Fruit fly (Drosophila melanogaster) whole organism, embryonic: ENCODE results near the gene Best4.

ENCODE experiments used
- Abd-B ChIP-seq: fragments of 200-800 bp; sonication (Bioruptor generic); optimal IDR thresholded peaks from 2 replicates; lab custom pipeline; 2018; ENCODE audit warnings: missing biosample characterization, mild to moderate bottlenecking, missing genetic modification characterization, moderate library complexity
- CG10209 ChIP-seq: fragments of 200-800 bp; sonication (Bioruptor generic); optimal IDR thresholded peaks from 3 replicates; lab custom pipeline; 2017; ENCODE audit warnings: missing biosample characterization, mild to moderate bottlenecking, missing genetic modification characterization, missing genetic modification reagents
- CG10462 ChIP-seq: fragments of 200-800 bp; sonication (Bioruptor generic); optimal IDR thresholded peaks from 2 replicates; lab custom pipeline; 2016; ENCODE audit warnings: missing biosample characterization, missing genetic modification characterization
- CG10979 ChIP-seq: fragments of 200-800 bp; sonication (Bioruptor generic); optimal IDR thresholded peaks from 2 replicates; lab custom pipeline; 2018; ENCODE audit warnings: missing biosample characterization, mild to moderate bottlenecking, missing genetic modification characterization, moderate library complexity
- CG11723 ChIP-seq: fragments of 200-800 bp; sonication (Bioruptor generic); optimal IDR thresholded peaks from 2 replicates; lab custom pipeline; 2017; ENCODE audit warnings: missing biosample characterization, mild to moderate bottlenecking, missing genetic modification characterization
- CG13775 ChIP-seq: fragments of 200-800 bp; sonication (Bioruptor generic); optimal IDR thresholded peaks from 3 replicates; lab custom pipeline; 2017; ENCODE audit warnings: missing biosample characterization, mild to moderate bottlenecking, missing genetic modification characterization
- CG14441 ChIP-seq: fragments of 200-800 bp; sonication (Bioruptor generic); IDR thresholded peaks from 2 replicates; pipeline ENCODE4 v1.3.6; 2022; ENCODE audit warnings: missing biosample characterization, missing genetic modification characterization
- CG15011 ChIP-seq: fragments of 200-800 bp; sonication (Bioruptor generic); optimal IDR thresholded peaks from 3 replicates; lab custom pipeline; 2018; ENCODE audit warnings: missing biosample characterization, mild to moderate bottlenecking, missing genetic modification characterization
- CG1602 ChIP-seq: fragments of 200-800 bp; sonication (Bioruptor generic); optimal IDR thresholded peaks from 3 replicates; lab custom pipeline; 2016; ENCODE audit warnings: missing biosample characterization, missing genetic modification characterization
- CG18619 ChIP-seq: fragments of 200-800 bp; sonication (Bioruptor generic); optimal IDR thresholded peaks from 3 replicates; lab custom pipeline; 2017; ENCODE audit warnings: missing biosample characterization, mild to moderate bottlenecking, missing genetic modification characterization
- CG2116 ChIP-seq: fragments of 200-800 bp; sonication (Bioruptor generic); optimal IDR thresholded peaks from 3 replicates; lab custom pipeline; 2018; ENCODE audit warnings: missing biosample characterization, mild to moderate bottlenecking, missing genetic modification characterization
- CG31224 ChIP-seq: fragments of 200-800 bp; sonication (Bioruptor generic); IDR thresholded peaks from 2 replicates; pipeline ENCODE4 v1.3.6; 2022; ENCODE audit warnings: missing biosample characterization, missing genetic modification characterization
- CG33557 ChIP-seq: fragments of 200-800 bp; sonication (Bioruptor generic); optimal IDR thresholded peaks from 2 replicates; lab custom pipeline; 2019; ENCODE audit warnings: missing biosample characterization, mild to moderate bottlenecking, missing genetic modification characterization, moderate library complexity
- CG3847 ChIP-seq: fragments of 200-800 bp; sonication (Bioruptor generic); IDR thresholded peaks from 2 replicates; pipeline ENCODE4 v1.3.6; 2022; ENCODE audit warnings: missing biosample characterization, missing genetic modification characterization
- CG4282 ChIP-seq: fragments of 200-800 bp; sonication (Bioruptor generic); optimal IDR thresholded peaks from 2 replicates; lab custom pipeline; 2016; ENCODE audit warnings: missing biosample characterization, missing genetic modification characterization
- CG4424 ChIP-seq: fragments of 200-800 bp; sonication (Bioruptor generic); optimal IDR thresholded peaks from 3 replicates; lab custom pipeline; 2016; ENCODE audit warnings: missing biosample characterization, missing genetic modification characterization
- CG6854 ChIP-seq: fragments of 200-800 bp; sonication (Bioruptor generic); optimal IDR thresholded peaks from 3 replicates; lab custom pipeline; 2017; ENCODE audit warnings: missing biosample characterization, mild to moderate bottlenecking, missing genetic modification characterization
- CG7357 ChIP-seq: fragments of 200-800 bp; sonication (Bioruptor generic); IDR thresholded peaks from 3 replicates; pipeline ENCODE4 v1.3.6; 2022; ENCODE audit warnings: missing biosample characterization, missing genetic modification characterization
- CG8290 ChIP-seq, 3 experiments: fragments of 200-800 bp; sonication (Bioruptor generic); optimal IDR thresholded peaks; 2 replicates each; lab custom pipeline; 2016 to 2019; ENCODE audit warnings: missing biosample characterization in 3 of 3, missing genetic modification characterization in 3 of 3, mild to moderate bottlenecking in 2 of 3, moderate library complexity in 1 of 3
- CG8388 ChIP-seq: fragments of 200-800 bp; sonication (Bioruptor generic); optimal IDR thresholded peaks from 2 replicates; lab custom pipeline; 2019; ENCODE audit warnings: missing biosample characterization, mild to moderate bottlenecking, missing genetic modification characterization, moderate library complexity
- CG8924 ChIP-seq: fragments of 200-800 bp; optimal IDR thresholded peaks from 3 replicates; lab custom pipeline; 2019; ENCODE audit warnings: missing biosample characterization, mild to moderate bottlenecking, missing genetic modification characterization, moderate library complexity
- CG9215 ChIP-seq: fragments of 200-800 bp; sonication (Bioruptor generic); IDR thresholded peaks from 2 replicates; pipeline ENCODE4 v1.3.6; 2022; ENCODE audit warnings: missing biosample characterization, missing genetic modification characterization
- CG9437 ChIP-seq: fragments of 200-800 bp; sonication (Bioruptor generic); optimal IDR thresholded peaks from 2 replicates; lab custom pipeline; 2018; ENCODE audit warnings: missing biosample characterization, mild to moderate bottlenecking, missing genetic modification characterization
- Doc3 ChIP-seq: fragments of 200-800 bp; sonication (Bioruptor generic); IDR thresholded peaks from 3 replicates; pipeline ENCODE4 v1.3.6; 2022; ENCODE audit warnings: missing biosample characterization, missing genetic modification characterization; ENCODE audit not compliant: partially characterized antibody
- Drgx ChIP-seq: fragments of 200-800 bp; sonication (Bioruptor generic); IDR thresholded peaks from 2 replicates; pipeline ENCODE4 v1.3.6; 2022; ENCODE audit warnings: missing biosample characterization, missing genetic modification characterization
- MTF-1 ChIP-seq: fragments of 200-800 bp; sonication (Bioruptor generic); optimal IDR thresholded peaks from 2 replicates; lab custom pipeline; 2018; ENCODE audit warnings: missing biosample characterization, mild to moderate bottlenecking, missing genetic modification characterization, borderline replicate concordance
- NK7.1 ChIP-seq: fragments of 200-800 bp; sonication (Bioruptor generic); optimal IDR thresholded peaks from 3 replicates; lab custom pipeline; 2016; ENCODE audit warnings: missing biosample characterization, missing genetic modification characterization
- PHDP ChIP-seq: fragments of 200-800 bp; sonication (Bioruptor generic); optimal IDR thresholded peaks from 3 replicates; lab custom pipeline; 2018; ENCODE audit warnings: missing biosample characterization, mild to moderate bottlenecking, missing genetic modification characterization, moderate library complexity
- Poxn ChIP-seq: fragments of 200-800 bp; sonication (Bioruptor generic); IDR thresholded peaks from 2 replicates; pipeline ENCODE4 v1.3.6; 2022; ENCODE audit warnings: missing biosample characterization, missing genetic modification characterization
- Sry-β ChIP-seq: fragments of 200-800 bp; sonication (Bioruptor generic); optimal IDR thresholded peaks from 2 replicates; lab custom pipeline; 2018; ENCODE audit warnings: missing biosample characterization, mild to moderate bottlenecking, missing genetic modification characterization, moderate library complexity
- Xrp1 ChIP-seq: fragments of 200-800 bp; sonication (Bioruptor generic); IDR thresholded peaks from 2 replicates; pipeline ENCODE4 v1.3.6; 2022; ENCODE audit warnings: missing biosample characterization, missing genetic modification characterization
- bcd ChIP-seq: fragments of 200-800 bp; sonication (Bioruptor generic); optimal IDR thresholded peaks from 2 replicates; lab custom pipeline; 2017; ENCODE audit warnings: missing biosample characterization, mild to moderate bottlenecking, missing genetic modification characterization
- bigmax ChIP-seq: fragments of 200-800 bp; sonication (Bioruptor generic); optimal IDR thresholded peaks from 2 replicates; lab custom pipeline; 2018; ENCODE audit warnings: missing biosample characterization, mild to moderate bottlenecking, missing genetic modification characterization
- ci ChIP-seq: fragments of 200-800 bp; sonication (Bioruptor generic); IDR thresholded peaks from 3 replicates; pipeline ENCODE4 v1.3.6; 2022; ENCODE audit warnings: missing biosample characterization, missing genetic modification characterization
- corto ChIP-seq: fragments of 200-800 bp; sonication (Bioruptor generic); optimal IDR thresholded peaks from 2 replicates; lab custom pipeline; 2016; ENCODE audit warnings: missing biosample characterization, mild to moderate bottlenecking, missing genetic modification characterization, moderate library complexity
- crc ChIP-seq: fragments of 200-800 bp; sonication (Bioruptor generic); optimal IDR thresholded peaks from 2 replicates; lab custom pipeline; 2016; ENCODE audit warnings: missing biosample characterization, missing genetic modification characterization
- disco-r ChIP-seq: fragments of 200-800 bp; sonication (Bioruptor generic); optimal IDR thresholded peaks from 2 replicates; lab custom pipeline; 2016; ENCODE audit warnings: missing biosample characterization, missing genetic modification characterization
- dpn ChIP-seq, 2 experiments: fragments of 200-800 bp; sonication (Bioruptor generic); optimal IDR thresholded peaks; 3 replicates each; lab custom pipeline; 2016; ENCODE audit warnings: missing biosample characterization in 2 of 2, missing genetic modification characterization in 2 of 2
- ewg ChIP-seq: fragments of 200-800 bp; sonication (Bioruptor generic); optimal IDR thresholded peaks from 3 replicates; lab custom pipeline; 2017; ENCODE audit warnings: mild to moderate bottlenecking, missing biosample characterization, missing genetic modification reagents, missing genetic modification characterization
- ind ChIP-seq: fragments of 200-800 bp; sonication (Bioruptor generic); optimal IDR thresholded peaks from 3 replicates; lab custom pipeline; 2016; ENCODE audit warnings: missing biosample characterization, missing genetic modification characterization
- jing ChIP-seq: fragments of 200-800 bp; sonication (Bioruptor generic); optimal IDR thresholded peaks from 2 replicates; lab custom pipeline; 2018; ENCODE audit warnings: missing biosample characterization, mild to moderate bottlenecking, missing genetic modification characterization
- nom ChIP-seq: fragments of 200-800 bp; sonication (Bioruptor generic); optimal IDR thresholded peaks from 2 replicates; lab custom pipeline; 2017; ENCODE audit warnings: missing biosample characterization, missing genetic modification characterization, mild to moderate bottlenecking, moderate library complexity, missing genetic modification reagents
- p53 ChIP-seq: fragments of 200-800 bp; sonication (Bioruptor generic); optimal IDR thresholded peaks from 2 replicates; lab custom pipeline; 2016; ENCODE audit warnings: missing biosample characterization, missing genetic modification characterization
- peb ChIP-seq: fragments of 200-800 bp; sonication (Bioruptor generic); IDR thresholded peaks from 2 replicates; pipeline ENCODE4 v1.3.6; 2022; ENCODE audit warnings: missing biosample characterization, missing genetic modification characterization
- phol ChIP-seq: fragments of 200-800 bp; sonication (Bioruptor generic); optimal IDR thresholded peaks from 3 replicates; lab custom pipeline; 2018; ENCODE audit warnings: missing biosample characterization, mild to moderate bottlenecking, missing genetic modification characterization, moderate library complexity
- row ChIP-seq: fragments of 200-800 bp; sonication (Bioruptor generic); IDR thresholded peaks from 3 replicates; pipeline ENCODE4 v1.3.6; 2022; ENCODE audit warnings: missing biosample characterization, missing genetic modification characterization
- sc ChIP-seq, 3 experiments: fragments of >200 bp in 2 of 3; fragments of 200-800 bp in 1 of 3; sonication (Bioruptor generic) in 1 of 3; optimal IDR thresholded peaks; 2 replicates in 2 of 3; 3 replicates in 1 of 3; lab custom pipeline; 2017; ENCODE audit warnings: mild to moderate bottlenecking in 1 of 3, missing biosample characterization in 1 of 3, missing genetic modification characterization in 1 of 3, missing genetic modification reagents in 1 of 3
- sisA ChIP-seq: fragments of 200-800 bp; sonication (Bioruptor generic); IDR thresholded peaks from 2 replicates; pipeline ENCODE4 v1.3.6; 2022; ENCODE audit warnings: missing biosample characterization, missing genetic modification characterization
- sqz ChIP-seq: fragments of 200-800 bp; sonication (Bioruptor generic); optimal IDR thresholded peaks from 3 replicates; lab custom pipeline; 2018; ENCODE audit warnings: missing biosample characterization, mild to moderate bottlenecking, missing genetic modification characterization

Gene Best4

DNA sequence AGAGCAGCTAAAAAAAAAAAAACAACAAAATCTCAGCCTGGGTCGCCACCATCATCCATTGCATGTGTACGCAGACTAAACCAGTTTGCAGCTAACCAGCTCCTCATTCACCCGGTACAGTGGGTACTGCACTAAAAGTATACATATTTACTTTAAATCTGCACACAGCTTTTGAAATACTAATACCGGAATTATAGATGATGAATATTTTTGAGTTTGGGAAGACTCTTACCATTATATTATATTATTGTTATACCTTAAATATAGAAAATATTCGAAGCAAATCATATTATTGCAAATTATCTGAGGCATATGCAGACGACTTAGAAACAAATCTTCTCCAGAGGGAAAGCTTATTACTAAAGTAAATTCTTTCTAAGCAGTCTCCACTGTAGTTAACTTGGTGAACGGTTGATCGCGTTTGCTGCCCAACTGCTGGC, 37.7 kb upstream of the Best4 start (continued):
- TF ChIP-seq Xrp1 (peak; percentile 78), CG14441 (no peak), CG10209 (GFP tag; lab: Kevin White, UChicago) (peak; percentile 56), MTF-1 (GFP tag; lab: Kevin White, UChicago) (no peak), bcd (peak; percentile 27), CG4424 (GFP tag; lab: Kevin White, UChicago) (peak; percentile 47), crc (GFP tag; lab: Kevin White, UChicago) (no peak), CG18619 (GFP tag; lab: Kevin White, UChicago) (peak; percentile 34), peb (peak; percentile 31; the same call in 1 of the 2 replicates), CG10462 (GFP tag; lab: Kevin White, UChicago) (peak; percentile 62), CG11723 (peak; percentile 40), Doc3 (GFP tag; lab: Robert Waterston, UW) (no peak), bigmax (GFP tag; lab: Kevin White, UChicago) (no peak), Drgx (GFP tag; lab: Robert Waterston, UW) (peak; percentile 79), CG13775 (GFP tag; lab: Kevin White, UChicago) (peak; percentile 66), CG31224 (no peak), dpn (GFP tag; optimal IDR thresholded peaks at IDR 0.05; lab: Kevin White, UChicago) (peak in 1 of 2 experiments; percentile 42), CG9437 (GFP tag; lab: Kevin White, UChicago) (peak; percentile 65), CG2116 (peak; percentile 20), ci (GFP tag; lab: Robert Waterston, UW) (peak; percentile 72; the same call in 2 of the 3 replicates), CG8924 (tag; lab: Kevin White, UChicago) (peak; percentile 71), disco-r (GFP tag; lab: Kevin White, UChicago) (no peak), p53 (no peak), Sry-β (GFP tag; lab: Kevin White, UChicago) (no peak), sqz (GFP tag; lab: Kevin White, UChicago) (peak; percentile 54), row (GFP tag; lab: Robert Waterston, UW) (peak; percentile 71), ewg (peak; percentile 49), ind (GFP tag; lab: Kevin White, UChicago) (peak; percentile 9), CG15011 (peak; percentile 27), nom (peak; percentile 59), PHDP (peak; percentile 58), CG8388 (GFP tag; lab: Kevin White, UChicago) (peak; percentile 59), CG9215 (GFP tag; lab: Robert Waterston, UW) (0 out of 2 replicates have a peak, but pooled peaks have one; percentile 8), CG7357 (GFP tag; lab: Robert Waterston, UW) (0 out of 3 replicates have a peak, but pooled peaks have one; percentile 31), CG8290 (GFP tag; optimal IDR thresholded peaks at IDR 0.05; lab: Kevin White, UChicago) (peak; percentile 50), CG8290 (tag; optimal IDR thresholded peaks at IDR 0.05; lab: Kevin White, UChicago) (peak in 1 of 2 experiments; percentile 46), CG33557 (GFP tag; lab: Kevin White, UChicago) (peak; percentile 89), sisA (GFP tag; lab: Robert Waterston, UW) (peak; percentile 41; the same call in 1 of the 2 replicates), jing (GFP tag; lab: Kevin White, UChicago) (no peak), Poxn (no peak), phol (tag; lab: Kevin White, UChicago) (peak; percentile 59), sc (optimal IDR thresholded peaks at IDR 0.05; lab: Kevin White, UChicago) (no peak), sc (GFP tag; optimal IDR thresholded peaks at IDR 0.05; lab: Kevin White, UChicago) (peak; percentile 57), CG6854 (GFP tag; lab: Kevin White, UChicago) (no peak), CG1602 (GFP tag; lab: Kevin White, UChicago) (peak; percentile 63), CG10979 (peak; percentile 62), Abd-B (peak; percentile 59), CG4282 (GFP tag; lab: Kevin White, UChicago) (no peak), NK7.1 (GFP tag; lab: Kevin White, UChicago) (no peak), CG3847 (GFP tag; lab: Robert Waterston, UW) (0 out of 2 replicates have a peak, but pooled peaks have one; percentile 26), corto (peak; percentile 61)
